Fruit fly (Drosophila melanogaster) whole organism, prepupa: ENCODE measurements around the gene Ir94g.
A peak's percentile ranks its signal among the peaks of the same experiment; 100 is the strongest.

Source experiments
- CG16779 ChIP-seq: fragments of 200-800 bp; sonication (Bioruptor generic); optimal IDR thresholded peaks from 3 replicates; lab custom pipeline; 2017; ENCODE audit warnings: missing biosample characterization, mild to moderate bottlenecking, missing genetic modification characterization
- CG6792 ChIP-seq: fragments of 200-800 bp; sonication (Bioruptor generic); optimal IDR thresholded peaks from 3 replicates; lab custom pipeline; 2016; ENCODE audit warnings: missing biosample characterization, missing genetic modification characterization
- CG6854 ChIP-seq: fragments of 200-800 bp; sonication (Bioruptor generic); optimal IDR thresholded peaks from 2 replicates; lab custom pipeline; 2017; ENCODE audit warnings: missing biosample characterization, mild to moderate bottlenecking, missing genetic modification characterization
- CG7368 ChIP-seq: fragments of 200-800 bp; sonication (Bioruptor generic); optimal IDR thresholded peaks from 3 replicates; lab custom pipeline; 2016; ENCODE audit warnings: missing biosample characterization, missing genetic modification characterization
- CG8319 ChIP-seq: fragments of 200-800 bp; sonication (Bioruptor generic); optimal IDR thresholded peaks from 3 replicates; lab custom pipeline; 2016; ENCODE audit warnings: missing biosample characterization, missing genetic modification characterization
- Lpt ChIP-seq: fragments of 200-800 bp; sonication (Bioruptor generic); optimal IDR thresholded peaks from 3 replicates; lab custom pipeline; 2016; ENCODE audit warnings: missing biosample characterization, missing genetic modification characterization
- OdsH ChIP-seq: fragments of 200-800 bp; sonication (Bioruptor generic); optimal IDR thresholded peaks from 3 replicates; lab custom pipeline; 2016; ENCODE audit warnings: missing biosample characterization, missing genetic modification characterization
- Smox ChIP-seq: fragments of 200-800 bp; sonication (Bioruptor generic); optimal IDR thresholded peaks from 3 replicates; lab custom pipeline; 2016; ENCODE audit warnings: missing biosample characterization, missing genetic modification characterization

DNA sequence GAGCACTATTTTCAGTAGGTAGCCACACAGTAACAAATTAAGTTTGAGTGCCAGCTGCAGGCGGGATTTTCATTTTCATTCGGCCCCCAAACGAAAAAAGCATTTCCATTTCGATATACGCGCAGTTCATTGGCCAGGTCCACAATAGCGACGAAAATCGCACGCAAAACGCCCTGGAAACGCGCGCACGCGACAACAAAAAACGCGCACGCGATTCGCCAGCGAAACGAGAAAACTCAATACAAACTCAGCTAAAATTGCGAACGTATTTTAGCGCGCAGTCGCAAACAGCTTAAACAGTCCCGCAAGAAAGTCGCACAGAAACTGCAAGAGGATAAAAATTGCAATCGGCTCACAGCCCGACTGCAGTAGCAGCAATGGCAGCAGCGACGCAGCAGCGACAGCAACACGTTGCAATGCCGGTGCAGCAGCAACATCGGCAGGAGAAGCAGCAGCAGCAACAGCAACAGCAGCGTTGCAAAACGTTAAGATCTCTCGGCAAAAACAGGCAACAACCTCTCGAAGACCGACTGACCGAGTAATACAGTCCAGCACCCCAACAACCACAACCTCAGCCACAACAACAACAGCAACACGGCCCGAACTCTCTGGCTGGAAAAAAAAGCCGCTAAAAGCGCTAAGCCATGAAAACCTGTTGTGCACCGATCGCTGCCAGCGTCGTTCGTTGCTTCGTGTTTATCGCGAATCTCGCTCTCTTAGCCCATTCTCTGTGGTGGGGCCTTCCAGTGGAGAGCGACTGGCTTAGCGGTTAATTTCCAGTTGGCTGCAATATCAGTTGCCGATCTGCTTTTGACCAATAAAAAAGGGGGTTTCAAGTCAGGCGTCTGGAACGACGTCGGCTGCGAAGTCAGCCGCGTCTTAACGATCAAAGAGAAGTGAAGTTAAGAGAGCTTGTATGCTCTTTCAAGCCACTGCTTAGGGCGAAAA, 11.4 kb upstream of the Ir94g start, which contains the start of gene CG4374:
- peak; percentile 11 for TF ChIP-seq CG6854
- TF ChIP-seq Lpt (GFP tag; lab: Kevin White, UChicago), result peak; percentile 34
- no peak for TF ChIP-seq Smox (GFP tag; lab: Kevin White, UChicago)
- TF ChIP-seq CG8319 (GFP tag; lab: Kevin White, UChicago), result no peak
- TF ChIP-seq CG6792 (GFP tag; lab: Kevin White, UChicago), result no peak
- no peak for TF ChIP-seq CG7368
- TF ChIP-seq OdsH (GFP tag; lab: Kevin White, UChicago), result no peak
- no peak for TF ChIP-seq CG16779 (tag; lab: Kevin White, UChicago)
